Worm (Caenorhabditis elegans): ENCODE results near the gene ctsa-4.2.

DNA sequence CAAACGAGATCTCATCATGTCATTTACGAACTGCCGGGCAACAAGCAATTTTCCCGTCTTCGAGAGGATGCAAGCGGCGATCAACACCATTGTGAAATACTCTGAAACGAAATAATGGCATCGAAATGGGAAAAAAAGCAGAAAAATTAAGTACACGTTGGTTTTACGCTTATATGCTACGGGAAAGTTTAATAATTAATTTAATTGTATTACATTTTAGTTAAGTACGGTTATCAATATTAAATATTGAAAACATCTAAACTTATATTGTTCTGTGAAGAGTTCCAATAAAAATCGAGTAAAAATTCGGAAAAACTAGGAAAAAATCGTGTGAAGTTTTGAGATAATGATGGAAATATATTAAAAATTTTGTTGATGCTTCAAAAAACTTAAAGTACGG is 12.5 kb downstream of the ctsa-4.2 start, which contains the start of gene copd-1:
- TF ChIP-seq flt-1 (GFP tag; IDR thresholded peaks at IDR 0.05): no peak
- no peak for TF ChIP-seq ztf-23 (GFP tag; IDR thresholded peaks at IDR 0.05)
- TF ChIP-seq med-1 (GFP tag; optimal IDR thresholded peaks at IDR 0.05; ENCODE audit: insufficient read depth): no peak
- no peak for TF ChIP-seq ref-1 (GFP tag; conservative IDR thresholded peaks at IDR 0.05)
- no peak for TF ChIP-seq klf-2 (GFP tag; conservative IDR thresholded peaks at IDR 0.05)
- TF ChIP-seq tab-1 (GFP tag; IDR thresholded peaks at IDR 0.05): no peak
- TF ChIP-seq T22C8.4 (GFP tag; IDR thresholded peaks at IDR 0.05): no peak
- no peak for TF ChIP-seq ztf-29 (GFP tag; IDR thresholded peaks at IDR 0.05)

All from whole organism, midembryonic.